Worm (Caenorhabditis elegans) whole organism, L1 larva: ENCODE results near the gene str-97.

ENCODE experiments used
- C04F5.9 ChIP-seq: sonication (generic microtip); optimal IDR thresholded peaks from 2 replicates; lab custom pipeline; 2016; ENCODE audit warnings: missing genetic modification characterization, missing compliant biosample characterization
- aha-1 ChIP-seq: fragments of 150-350 bp; optimal IDR thresholded peaks from 2 replicates; lab custom pipeline; 2014; ENCODE audit warnings: missing biosample characterization, missing genetic modification characterization
- alr-1 ChIP-seq: fragments of 200-800 bp; sonication (Bioruptor generic); optimal IDR thresholded peaks from 2 replicates; lab custom pipeline; 2018; ENCODE audit warnings: borderline replicate concordance, mild to moderate bottlenecking, missing genetic modification characterization, missing compliant biosample characterization
- aly-2 ChIP-seq: fragments of 150-350 bp; optimal IDR thresholded peaks from 2 replicates; lab custom pipeline; 2014; ENCODE audit warnings: missing biosample characterization, missing genetic modification characterization
- blmp-1 ChIP-seq: fragments of 150-350 bp; optimal IDR thresholded peaks from 2 replicates; lab custom pipeline; 2014; ENCODE audit warnings: missing biosample characterization, missing genetic modification characterization
- ceh-8 ChIP-seq: fragments of 200-800 bp; sonication (Bioruptor generic); optimal IDR thresholded peaks from 2 replicates; lab custom pipeline; 2018; ENCODE audit warnings: mild to moderate bottlenecking, missing genetic modification characterization, moderate library complexity, missing compliant biosample characterization
- efl-1 ChIP-seq, 4 experiments: fragments of 150-350 bp; optimal IDR thresholded peaks in 3 of 4; peaks in 1 of 4; 1 replicate in 1 of 4; 2 replicates in 3 of 4; lab custom pipeline; 2014; ENCODE audit warnings: missing biosample characterization in 2 of 4, missing genetic modification characterization in 2 of 4, missing genetic modification reagents in 2 of 4
- egl-27 ChIP-seq, 2 experiments: fragments of 150-350 bp in 1 of 2; sonication (generic microtip); optimal IDR thresholded peaks; 3 replicates each; lab custom pipeline; 2017 to 2018; ENCODE audit warnings: missing biosample characterization in 2 of 2, missing genetic modification characterization in 2 of 2, missing genetic modification reagents in 2 of 2
- elt-2 ChIP-seq: sonication (generic microtip); optimal IDR thresholded peaks from 2 replicates; lab custom pipeline; 2016; ENCODE audit warnings: missing genetic modification characterization, mild to moderate bottlenecking, inconsistent platforms, missing compliant biosample characterization, missing genetic modification reagents
- elt-3 ChIP-seq, 6 experiments: fragments of 150-350 bp in 1 of 6; sonication (generic microtip); optimal IDR thresholded peaks; 2 replicates each; lab custom pipeline; 2017 to 2018; ENCODE audit warnings: missing biosample characterization in 6 of 6, missing genetic modification characterization in 6 of 6, inconsistent platforms in 1 of 6
- fkh-4 ChIP-seq: sonication (generic microtip); optimal IDR thresholded peaks from 2 replicates; lab custom pipeline; 2016; ENCODE audit warnings: missing compliant biosample characterization, missing genetic modification characterization, borderline replicate concordance
- grh-1 ChIP-seq: fragments of 200-800 bp; sonication (Bioruptor generic); IDR thresholded peaks from 2 replicates; pipeline ENCODE4 v1.3.6; 2022; ENCODE audit warnings: missing genetic modification reagents, missing genetic modification characterization, missing compliant biosample characterization
- hlh-17 ChIP-seq: fragments of 200-800 bp; sonication (Bioruptor generic); optimal IDR thresholded peaks from 2 replicates; lab custom pipeline; 2018; ENCODE audit warnings: missing genetic modification characterization, mild to moderate bottlenecking, missing compliant biosample characterization, moderate library complexity, borderline replicate concordance
- hlh-4 ChIP-seq: sonication (generic microtip); optimal IDR thresholded peaks from 2 replicates; lab custom pipeline; 2016; ENCODE audit warnings: mild to moderate bottlenecking, missing genetic modification characterization, missing compliant biosample characterization
- irx-1 ChIP-seq: sonication (generic microtip); optimal IDR thresholded peaks from 2 replicates; lab custom pipeline; 2016; ENCODE audit warnings: missing genetic modification characterization, missing compliant biosample characterization
- isw-1 ChIP-seq: fragments of 200-800 bp; sonication (Bioruptor generic); IDR thresholded peaks from 2 replicates; pipeline ENCODE4 v1.3.6; 2022; ENCODE audit warnings: missing genetic modification characterization, missing compliant biosample characterization
- jun-1 ChIP-seq: fragments of 150-350 bp; optimal IDR thresholded peaks from 2 replicates; lab custom pipeline; 2014; ENCODE audit warnings: missing biosample characterization, missing genetic modification reagents, missing genetic modification characterization
- lin-13 ChIP-seq: fragments of 150-350 bp; optimal IDR thresholded peaks from 2 replicates; lab custom pipeline; 2014; ENCODE audit warnings: missing biosample characterization, missing genetic modification reagents, missing genetic modification characterization
- lin-15B ChIP-seq: fragments of 150-350 bp; sonication (generic microtip); optimal IDR thresholded peaks from 3 replicates; lab custom pipeline; 2014; ENCODE audit warnings: missing biosample characterization, missing genetic modification characterization
- lin-35 ChIP-seq, 2 experiments: fragments of 150-350 bp; optimal IDR thresholded peaks; 2 replicates each; lab custom pipeline; 2014; ENCODE audit warnings: missing biosample characterization in 2 of 2, missing genetic modification characterization in 2 of 2, missing genetic modification reagents in 2 of 2
- lir-3 ChIP-seq: sonication (generic microtip); optimal IDR thresholded peaks from 2 replicates; lab custom pipeline; 2016; ENCODE audit warnings: mild to moderate bottlenecking, missing genetic modification characterization, moderate library complexity, missing compliant biosample characterization; ENCODE audit not compliant: poor library complexity
- nhr-12 ChIP-seq: sonication (generic microtip); optimal IDR thresholded peaks from 2 replicates; lab custom pipeline; 2017; ENCODE audit warnings: missing biosample characterization, missing genetic modification characterization
- nhr-20 ChIP-seq: sonication (generic microtip); optimal IDR thresholded peaks from 2 replicates; lab custom pipeline; 2016; ENCODE audit warnings: mild to moderate bottlenecking, missing genetic modification characterization, missing compliant biosample characterization
- nhr-47 ChIP-seq: sonication (generic microtip); optimal IDR thresholded peaks from 2 replicates; lab custom pipeline; 2016; ENCODE audit warnings: mild to moderate bottlenecking, missing genetic modification characterization, moderate library complexity, missing compliant biosample characterization
- nhr-76 ChIP-seq: sonication (generic microtip); optimal IDR thresholded peaks from 2 replicates; lab custom pipeline; 2017; ENCODE audit warnings: missing biosample characterization, missing genetic modification characterization
- nhr-77 ChIP-seq: fragments of 150-350 bp; optimal IDR thresholded peaks from 2 replicates; lab custom pipeline; 2014; ENCODE audit warnings: missing biosample characterization, missing genetic modification characterization
- nhr-84 ChIP-seq: sonication (generic microtip); optimal IDR thresholded peaks from 2 replicates; lab custom pipeline; 2017; ENCODE audit warnings: missing biosample characterization, missing genetic modification characterization
- nhr-85 ChIP-seq: sonication (generic microtip); peaks from one replicate; lab custom pipeline; 2016; ENCODE audit warnings: missing genetic modification characterization, inconsistent platforms, missing compliant biosample characterization
- pag-3 ChIP-seq: sonication (generic microtip); optimal IDR thresholded peaks from 2 replicates; lab custom pipeline; 2017; ENCODE audit warnings: missing genetic modification characterization, mild to moderate bottlenecking, missing compliant biosample characterization, antibody characterized with exemption, borderline replicate concordance; ENCODE audit not compliant: insufficient read depth
- pax-3 ChIP-seq: fragments of 200-800 bp; sonication (Bioruptor generic); optimal IDR thresholded peaks from 2 replicates; lab custom pipeline; 2018; ENCODE audit warnings: mild to moderate bottlenecking, missing genetic modification characterization, moderate library complexity, missing compliant biosample characterization
- rnt-1 ChIP-seq: sonication (generic microtip); optimal IDR thresholded peaks from 2 replicates; lab custom pipeline; 2016; ENCODE audit warnings: mild to moderate bottlenecking, missing genetic modification characterization, moderate library complexity, missing compliant biosample characterization
- skn-1 ChIP-seq: fragments of 150-350 bp; optimal IDR thresholded peaks from 2 replicates; lab custom pipeline; 2014; ENCODE audit warnings: missing biosample characterization, missing genetic modification characterization
- sptf-1 ChIP-seq: fragments of 150-350 bp; optimal IDR thresholded peaks from 2 replicates; lab custom pipeline; 2014; ENCODE audit warnings: missing biosample characterization, missing genetic modification characterization
- sup-37 ChIP-seq: fragments of 200-800 bp; sonication (Bioruptor generic); optimal IDR thresholded peaks from 2 replicates; lab custom pipeline; 2018; ENCODE audit warnings: mild to moderate bottlenecking, missing genetic modification characterization, missing compliant biosample characterization
- swsn-7 ChIP-seq: sonication (generic microtip); optimal IDR thresholded peaks from 2 replicates; lab custom pipeline; 2016; ENCODE audit warnings: missing genetic modification characterization, missing compliant biosample characterization
- unc-62 ChIP-seq: fragments of 150-350 bp; optimal IDR thresholded peaks from 2 replicates; lab custom pipeline; 2014; ENCODE audit warnings: missing biosample characterization, missing genetic modification reagents, missing genetic modification characterization
- xbp-1 ChIP-seq: sonication (generic microtip); optimal IDR thresholded peaks from 2 replicates; lab custom pipeline; 2016; ENCODE audit warnings: missing genetic modification characterization, missing compliant biosample characterization
- zag-1 ChIP-seq: fragments of 150-350 bp; optimal IDR thresholded peaks from 2 replicates; lab custom pipeline; 2014; ENCODE audit warnings: missing biosample characterization, missing genetic modification characterization
- ztf-4 ChIP-seq: fragments of 150-350 bp; optimal IDR thresholded peaks from 2 replicates; lab custom pipeline; 2014; ENCODE audit warnings: missing biosample characterization, missing genetic modification characterization

Gene str-97

ce11 chrV:16141071-16141470, 13.9 kb downstream of the str-97 start, which contains the start of gene clc-32:
Gene clc-32, minus strand, starts transcription at chrV:16141171.
- TF ChIP-seq swsn-7 (tag; lab: Kevin White, UChicago), result no peak
- no peak for TF ChIP-seq skn-1
- TF ChIP-seq nhr-84 (tag; lab: Kevin White, UChicago), result no peak
- TF ChIP-seq elt-3 (tag; optimal IDR thresholded peaks at IDR 0.05; lab: Kevin White, UChicago), result no peak
- no peak for TF ChIP-seq alr-1
- no peak for TF ChIP-seq nhr-20
- no peak for TF ChIP-seq lin-15B
- TF ChIP-seq grh-1 (GFP tag; lab: Robert Waterston, UW), result no peak
- TF ChIP-seq sptf-1 (tag; lab: Kevin White, UChicago), result no peak
- TF ChIP-seq pag-3, result no peak
- no peak for TF ChIP-seq ztf-4
- no peak for TF ChIP-seq nhr-12
- TF ChIP-seq nhr-77 (tag; lab: Kevin White, UChicago), result no peak
- TF ChIP-seq pax-3, result no peak
- no peak for TF ChIP-seq hlh-17 (GFP tag; lab: Kevin White, UChicago)
- TF ChIP-seq C04F5.9 (tag; lab: Kevin White, UChicago), result no peak
- no peak for TF ChIP-seq aha-1 (tag; lab: Kevin White, UChicago)
- no peak for TF ChIP-seq lin-13 (GFP tag; lab: Kevin White, UChicago)
- TF ChIP-seq lin-35 (GFP tag; optimal IDR thresholded peaks at IDR 0.05; lab: Kevin White, UChicago), result no peak

ce11 chrV:16139529-16139928, 15.5 kb downstream of the str-97 start, which contains the start of gene clc-11:
Gene clc-11, minus strand, starts transcription at chrV:16139629.
- TF ChIP-seq nhr-47 (tag; lab: Kevin White, UChicago) (no peak), fkh-4 (no peak), elt-2 (tag; lab: Kevin White, UChicago) (peak; percentile 10), ceh-8 (GFP tag; lab: Kevin White, UChicago) (no peak), efl-1 (optimal IDR thresholded peaks at IDR 0.05; lab: Kevin White, UChicago) (no peak), efl-1 (GFP tag; optimal IDR thresholded peaks at IDR 0.05 in 1 of 2; lab: Kevin White, UChicago) (peak in 1 of 2 experiments; percentile 65), lir-3 (tag; lab: Kevin White, UChicago) (no peak)

ce11 chrV:16137043-16137442, 18.0 kb downstream of the str-97 start, which contains the start of gene F44G3.7:
Gene F44G3.7, minus strand, starts transcription at chrV:16137143.
- TF ChIP-seq irx-1 (no peak), ceh-8 (GFP tag; lab: Kevin White, UChicago) (no peak), isw-1 (no peak), blmp-1 (tag; lab: Kevin White, UChicago) (no peak), xbp-1 (no peak), unc-62 (GFP tag; lab: Kevin White, UChicago) (no peak), alr-1 (no peak), aly-2 (no peak), nhr-76 (tag; lab: Kevin White, UChicago) (no peak), grh-1 (GFP tag; lab: Robert Waterston, UW) (no peak), jun-1 (tag; lab: Kevin White, UChicago) (no peak), hlh-4 (tag; lab: Kevin White, UChicago) (no peak), sup-37 (GFP tag; lab: Kevin White, UChicago) (no peak), egl-27 (tag; optimal IDR thresholded peaks at IDR 0.05; lab: Kevin White, UChicago) (no peak), nhr-85 (tag; lab: Kevin White, UChicago) (no peak), zag-1 (tag; lab: Kevin White, UChicago) (no peak), rnt-1 (tag; lab: Kevin White, UChicago) (no peak)
